Worm (Caenorhabditis elegans): ENCODE results near the gene C33A11.2.

The C33A11.2 gene

ce11 chrX:15355603-15356002, 10.2 kb upstream of the C33A11.2 start:
- no peak for TF ChIP-seq sma-3 (GFP tag; optimal IDR thresholded peaks at IDR 0.05)
- no peak for TF ChIP-seq nhr-12 (tag; optimal IDR thresholded peaks at IDR 0.05)
- peak; percentile 71 for TF ChIP-seq crh-2 (tag; optimal IDR thresholded peaks at IDR 0.05)
- TF ChIP-seq lin-13 (GFP tag; optimal IDR thresholded peaks at IDR 0.05), result peak; percentile 32
- peak; percentile 63 for TF ChIP-seq C34F6.9 (tag; optimal IDR thresholded peaks at IDR 0.05)
- TF ChIP-seq lsy-2 (tag; optimal IDR thresholded peaks at IDR 0.05), result peak in 1 of 2 experiments; percentile 61
- peak; percentile 65 for TF ChIP-seq unc-55 (GFP tag; optimal IDR thresholded peaks at IDR 0.05)
- TF ChIP-seq nhr-21 (tag; optimal IDR thresholded peaks at IDR 0.05), result peak; percentile 6
- peak; percentile 41 for TF ChIP-seq sma-9 (GFP tag; optimal IDR thresholded peaks at IDR 0.05)
- TF ChIP-seq sma-9 (tag; optimal IDR thresholded peaks at IDR 0.05), result no peak
- TF ChIP-seq ztf-4 (tag; optimal IDR thresholded peaks at IDR 0.05), result peak; percentile 34
- TF ChIP-seq nhr-129 (tag; optimal IDR thresholded peaks at IDR 0.05), result peak; percentile 21
- no peak for TF ChIP-seq nhr-25 (tag; optimal IDR thresholded peaks at IDR 0.05)
- no peak for TF ChIP-seq aly-2 (tag; optimal IDR thresholded peaks at IDR 0.05)

DNA sequence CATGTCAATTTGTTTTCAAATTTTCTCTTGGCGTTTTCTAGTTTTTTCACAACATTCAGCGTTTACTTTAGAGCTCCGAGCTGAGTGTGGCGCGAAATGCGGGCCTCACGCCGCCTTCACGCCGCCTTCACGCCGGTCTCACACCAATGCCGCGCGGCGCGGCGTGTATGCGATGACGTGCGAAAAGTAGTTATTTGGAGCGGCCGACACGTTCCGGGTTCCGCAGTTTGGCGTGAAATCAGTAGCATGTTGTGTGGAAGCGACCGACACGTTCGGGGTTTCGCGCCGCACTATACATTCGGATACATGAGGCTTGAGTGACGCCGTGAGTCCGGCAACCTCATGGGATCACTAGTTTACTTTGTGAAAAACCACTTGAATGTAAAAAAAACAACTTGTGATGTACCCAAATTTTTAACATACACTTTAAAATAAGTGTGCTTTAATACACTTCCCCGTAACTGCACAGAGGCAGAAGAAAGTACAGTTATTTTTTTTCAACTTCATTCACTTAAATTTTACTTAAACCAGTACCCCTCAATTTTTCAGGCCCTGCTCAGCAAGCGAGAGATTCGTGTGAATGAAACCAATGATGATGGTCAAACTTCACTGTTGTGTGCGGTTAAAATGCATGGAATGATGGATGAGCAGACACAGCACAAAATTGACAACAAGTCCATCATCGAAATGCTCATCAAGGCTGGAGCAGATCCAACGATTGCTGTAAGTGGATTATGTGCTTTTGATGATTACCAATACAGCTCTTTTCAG, 3.5 kb upstream of the C33A11.2 start:
- TF ChIP-seq unc-55 (GFP tag; optimal IDR thresholded peaks at IDR 0.05) (no peak), egl-27 (tag; optimal IDR thresholded peaks at IDR 0.05) (no peak), nhr-23 (tag; optimal IDR thresholded peaks at IDR 0.05) (no peak), ztf-1 (GFP tag; conservative IDR thresholded peaks at IDR 0.05) (no peak), ceh-82 (tag; optimal IDR thresholded peaks at IDR 0.05) (no peak), snpc-4 (tag; optimal IDR thresholded peaks at IDR 0.05) (peak; percentile 51), nhr-12 (tag; optimal IDR thresholded peaks at IDR 0.05) (no peak)

- TF ChIP-seq ZK546.5 (tag; optimal IDR thresholded peaks at IDR 0.05), result no peak
- TF ChIP-seq nhr-77 (tag; optimal IDR thresholded peaks at IDR 0.05), result no peak
- peak; percentile 69 for TF ChIP-seq lin-13 (GFP tag; optimal IDR thresholded peaks at IDR 0.05)
- TF ChIP-seq dmd-4 (tag; optimal IDR thresholded peaks at IDR 0.05), result no peak
- TF ChIP-seq nhr-12 (tag; optimal IDR thresholded peaks at IDR 0.05), result no peak
- TF ChIP-seq nhr-25 (tag; optimal IDR thresholded peaks at IDR 0.05), result peak; percentile 78
- TF ChIP-seq ztf-11 (tag; optimal IDR thresholded peaks at IDR 0.05), result no peak
- peak; percentile 42 for TF ChIP-seq sma-3 (GFP tag; optimal IDR thresholded peaks at IDR 0.05)
- peak; percentile 62 for TF ChIP-seq unc-62 (GFP tag; optimal IDR thresholded peaks at IDR 0.05)
- no peak for TF ChIP-seq gmeb-1 (tag; optimal IDR thresholded peaks at IDR 0.05)
- TF ChIP-seq peb-1 (tag; optimal IDR thresholded peaks at IDR 0.05), result no peak
- no peak for TF ChIP-seq nhr-237 (tag; optimal IDR thresholded peaks at IDR 0.05)
- no peak for TF ChIP-seq skn-1 (tag; optimal IDR thresholded peaks at IDR 0.05)
- peak; percentile 36 for TF ChIP-seq fos-1 (tag; optimal IDR thresholded peaks at IDR 0.05)
- peak; percentile 87 for TF ChIP-seq F13H6.1 (tag; optimal IDR thresholded peaks at IDR 0.05)
- TF ChIP-seq lin-39 (tag; optimal IDR thresholded peaks at IDR 0.05), result no peak
- TF ChIP-seq nhr-23 (tag; optimal IDR thresholded peaks at IDR 0.05), result no peak
- TF ChIP-seq unc-39 (tag; optimal IDR thresholded peaks at IDR 0.05), result no peak
- TF ChIP-seq blmp-1 (tag; optimal IDR thresholded peaks at IDR 0.05; ENCODE audit: insufficient read depth), result no peak
- no peak for TF ChIP-seq ceh-82 (tag; optimal IDR thresholded peaks at IDR 0.05)
- TF ChIP-seq crh-2 (tag; optimal IDR thresholded peaks at IDR 0.05), result peak; percentile 65
- no peak for TF ChIP-seq zag-1 (tag; optimal IDR thresholded peaks at IDR 0.05)
- TF ChIP-seq C34F6.9 (tag; optimal IDR thresholded peaks at IDR 0.05), result peak; percentile 90
- TF ChIP-seq elt-1 (tag; optimal IDR thresholded peaks at IDR 0.05), result no peak
- TF ChIP-seq ztf-1 (GFP tag; conservative IDR thresholded peaks at IDR 0.05), result no peak
- TF ChIP-seq sma-9 (GFP tag; optimal IDR thresholded peaks at IDR 0.05), result peak; percentile 92
- no peak for TF ChIP-seq sma-9 (tag; optimal IDR thresholded peaks at IDR 0.05)
- TF ChIP-seq mab-5 (tag; optimal IDR thresholded peaks at IDR 0.05), result peak; percentile 57
- no peak for TF ChIP-seq elt-3 (tag; optimal IDR thresholded peaks at IDR 0.05)
- TF ChIP-seq egl-27 (tag; optimal IDR thresholded peaks at IDR 0.05), result peak; percentile 81
- TF ChIP-seq mbf-1 (tag; optimal IDR thresholded peaks at IDR 0.05), result no peak
- TF ChIP-seq unc-55 (GFP tag; optimal IDR thresholded peaks at IDR 0.05), result peak; percentile 28
- no peak for TF ChIP-seq nhr-11 (tag; optimal IDR thresholded peaks at IDR 0.05)
- TF ChIP-seq lin-11 (tag; optimal IDR thresholded peaks at IDR 0.05), result peak; percentile 2
- peak; percentile 93 for TF ChIP-seq nhr-129 (tag; optimal IDR thresholded peaks at IDR 0.05)
- peak; percentile 58 for TF ChIP-seq ztf-4 (tag; optimal IDR thresholded peaks at IDR 0.05)
- no peak for TF ChIP-seq Y55F3AM.14 (GFP tag; optimal IDR thresholded peaks at IDR 0.05)
- TF ChIP-seq ceh-16 (tag; optimal IDR thresholded peaks at IDR 0.05), result peak; percentile 33
- peak; percentile 82 to 88 for TF ChIP-seq mdl-1 (tag; optimal IDR thresholded peaks at IDR 0.05)
- peak; percentile 56 for TF ChIP-seq nhr-21 (tag; optimal IDR thresholded peaks at IDR 0.05)
- TF ChIP-seq nhr-10 (tag; optimal IDR thresholded peaks at IDR 0.05), result no peak
- no peak for TF ChIP-seq R02D3.7 (tag; optimal IDR thresholded peaks at IDR 0.05)
- TF ChIP-seq sem-4 (tag; optimal IDR thresholded peaks at IDR 0.05), result peak; percentile 88
- TF ChIP-seq aly-2 (tag; optimal IDR thresholded peaks at IDR 0.05), result no peak
- peak; percentile 15 to 79 for TF ChIP-seq lsy-2 (tag; optimal IDR thresholded peaks at IDR 0.05)
- no peak for TF ChIP-seq alr-1 (tag; optimal IDR thresholded peaks at IDR 0.05)
Observed at ce11 chrX:15365235-15365634, 557 bp upstream of the C33A11.2 start.

Data from whole organism, L2 larva.